Worm (Caenorhabditis elegans): ENCODE results near the gene R08A2.5.
A peak's percentile ranks its signal among the peaks of the same experiment; 100 is the strongest.

DNA sequence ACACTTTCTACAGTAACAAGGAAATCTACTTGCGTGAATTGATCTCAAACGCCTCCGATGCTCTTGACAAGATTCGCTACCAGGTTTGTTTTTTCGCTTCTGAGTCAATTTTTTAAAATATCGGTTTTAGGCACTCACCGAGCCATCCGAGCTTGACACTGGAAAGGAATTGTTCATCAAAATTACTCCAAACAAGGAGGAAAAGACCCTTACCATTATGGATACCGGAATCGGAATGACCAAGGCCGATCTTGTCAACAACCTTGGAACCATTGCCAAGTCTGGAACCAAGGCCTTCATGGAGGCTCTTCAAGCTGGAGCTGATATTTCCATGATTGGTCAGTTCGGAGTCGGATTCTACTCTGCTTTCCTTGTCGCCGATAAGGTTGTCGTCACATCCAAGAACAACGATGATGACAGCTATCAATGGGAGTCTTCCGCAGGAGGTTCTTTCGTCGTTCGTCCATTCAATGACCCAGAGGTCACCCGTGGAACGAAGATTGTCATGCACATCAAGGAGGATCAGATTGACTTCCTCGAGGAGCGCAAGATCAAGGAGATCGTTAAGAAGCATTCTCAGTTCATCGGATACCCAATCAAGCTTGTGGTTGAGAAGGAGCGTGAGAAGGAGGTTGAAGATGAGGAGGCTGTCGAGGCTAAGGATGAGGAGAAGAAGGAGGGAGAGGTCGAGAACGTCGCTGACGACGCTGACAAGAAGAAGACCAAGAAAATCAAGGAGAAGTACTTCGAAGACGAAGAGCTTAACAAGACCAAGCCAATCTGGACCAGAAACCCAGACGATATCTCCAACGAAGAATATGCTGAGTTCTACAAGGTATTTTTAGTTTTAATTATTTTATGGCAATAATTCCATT is 25.9 kb upstream of the R08A2.5 start:
- TF ChIP-seq fkh-10 (GFP tag; optimal IDR thresholded peaks at IDR 0.05): no peak
- TF ChIP-seq skn-1 (tag; optimal IDR thresholded peaks at IDR 0.05): no peak
- TF ChIP-seq jun-1 (tag; optimal IDR thresholded peaks at IDR 0.05): no peak
- TF ChIP-seq fkh-2 (tag; optimal IDR thresholded peaks at IDR 0.05): no peak
- TF ChIP-seq nhr-28 (tag; optimal IDR thresholded peaks at IDR 0.05): no peak
- TF ChIP-seq R02D3.7 (tag; optimal IDR thresholded peaks at IDR 0.05): no peak
- TF ChIP-seq mdl-1 (tag; optimal IDR thresholded peaks at IDR 0.05): no peak
- TF ChIP-seq unc-62 (GFP tag; optimal IDR thresholded peaks at IDR 0.05): no peak
- no peak for TF ChIP-seq unc-39 (tag; optimal IDR thresholded peaks at IDR 0.05)
- no peak for TF ChIP-seq ztf-11 (tag; optimal IDR thresholded peaks at IDR 0.05)
- peak; percentile 93 for TF ChIP-seq ama-1 (optimal IDR thresholded peaks at IDR 0.05)
- TF ChIP-seq lin-39 (tag; optimal IDR thresholded peaks at IDR 0.05): no peak
